Worm (Caenorhabditis elegans) whole organism, late embryonic: ENCODE results near the gene clec-208.

Experiments
- Y22D7AL.16 ChIP-seq: sonication (generic microtip); optimal IDR thresholded peaks from 2 replicates; lab custom pipeline; 2016; ENCODE audit warnings: missing genetic modification characterization, missing compliant biosample characterization
- ama-1 ChIP-seq: fragments of 150-350 bp; optimal IDR thresholded peaks from 2 replicates; lab custom pipeline; 2014
- elt-2 ChIP-seq: sonication (generic microtip); optimal IDR thresholded peaks from 2 replicates; lab custom pipeline; 2016; ENCODE audit warnings: missing genetic modification reagents, missing genetic modification characterization, missing compliant biosample characterization
- lin-11 ChIP-seq: fragments of 200-800 bp; sonication (Bioruptor generic); optimal IDR thresholded peaks from 2 replicates; lab custom pipeline; 2018; ENCODE audit warnings: mild to moderate bottlenecking, missing genetic modification characterization, missing compliant biosample characterization
- ztf-16 ChIP-seq: sonication (generic microtip); optimal IDR thresholded peaks from 2 replicates; lab custom pipeline; 2017; ENCODE audit warnings: missing genetic modification characterization, missing compliant biosample characterization

DNA sequence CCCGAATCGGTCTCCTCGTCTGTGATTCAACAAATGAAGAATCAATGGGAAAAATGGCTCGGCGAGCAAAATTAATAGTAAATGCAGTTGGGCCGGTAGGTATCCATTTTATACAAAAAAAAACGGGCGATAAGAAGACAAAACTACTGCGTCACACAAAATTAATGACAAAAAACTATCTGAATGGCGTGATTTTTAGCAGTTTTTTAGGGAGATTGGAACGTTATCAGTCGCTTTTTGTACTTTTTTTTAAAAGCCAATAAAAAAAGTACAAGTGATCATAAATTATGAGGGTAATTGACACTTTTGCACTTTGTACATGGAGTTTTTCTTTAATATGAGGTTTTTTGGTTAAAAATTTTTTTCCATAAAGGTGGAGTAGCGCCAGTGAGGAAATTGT lies 25.4 kb downstream of the clec-208 start:
- TF ChIP-seq Y22D7AL.16 (tag; lab: Kevin White, UChicago) (no peak), ztf-16 (tag; lab: Kevin White, UChicago) (no peak), lin-11 (tag; lab: Kevin White, UChicago) (no peak), ama-1 (lab: Kevin White, UChicago) (no peak), elt-2 (tag; lab: Kevin White, UChicago) (no peak)
